Worm (Caenorhabditis elegans) whole organism, midembryonic: ENCODE results near the gene ifet-1.

Experiments used
- T22C8.4 ChIP-seq: fragments of 200-800 bp; sonication (Bioruptor generic); IDR thresholded peaks from 2 replicates; pipeline ENCODE4 v1.3.6; 2022; ENCODE audit warnings: missing genetic modification characterization, missing compliant biosample characterization
- cog-1 ChIP-seq: sonication (generic microtip); optimal IDR thresholded peaks from 2 replicates; lab custom pipeline; 2016; ENCODE audit warnings: missing genetic modification characterization, missing compliant biosample characterization
- flt-1 ChIP-seq: fragments of 200-800 bp; sonication (Bioruptor generic); IDR thresholded peaks from 2 replicates; pipeline ENCODE4 v1.3.6; 2022; ENCODE audit warnings: missing genetic modification characterization, missing compliant biosample characterization
- klf-2 ChIP-seq: fragments of 200-800 bp; sonication (Bioruptor generic); conservative IDR thresholded peaks from 2 replicates; pipeline ENCODE4 v1.3.6; 2022; ENCODE audit warnings: missing genetic modification reagents, missing genetic modification characterization, missing compliant biosample characterization
- med-1 ChIP-seq: sonication (generic microtip); optimal IDR thresholded peaks from 2 replicates; lab custom pipeline; 2017; ENCODE audit warnings: missing genetic modification characterization, mild to moderate bottlenecking, missing compliant biosample characterization, antibody characterized with exemption, missing genetic modification reagents; ENCODE audit not compliant: insufficient read depth
- ref-1 ChIP-seq: fragments of 200-800 bp; sonication (Bioruptor generic); conservative IDR thresholded peaks from 2 replicates; pipeline ENCODE4 v1.3.6; 2022; ENCODE audit warnings: missing genetic modification reagents, missing genetic modification characterization, missing compliant biosample characterization
- tab-1 ChIP-seq: fragments of 200-800 bp; sonication (Bioruptor generic); IDR thresholded peaks from 2 replicates; pipeline ENCODE4 v1.3.6; 2022; ENCODE audit warnings: missing genetic modification characterization, missing compliant biosample characterization
- ztf-23 ChIP-seq: fragments of 200-800 bp; sonication (Bioruptor generic); IDR thresholded peaks from 2 replicates; pipeline ENCODE4 v1.3.6; 2022; ENCODE audit warnings: missing genetic modification reagents, missing genetic modification characterization, missing compliant biosample characterization
- ztf-29 ChIP-seq: fragments of 200-800 bp; sonication (Bioruptor generic); IDR thresholded peaks from 2 replicates; pipeline ENCODE4 v1.3.6; 2022; ENCODE audit warnings: missing genetic modification reagents, missing genetic modification characterization, missing compliant biosample characterization

DNA sequence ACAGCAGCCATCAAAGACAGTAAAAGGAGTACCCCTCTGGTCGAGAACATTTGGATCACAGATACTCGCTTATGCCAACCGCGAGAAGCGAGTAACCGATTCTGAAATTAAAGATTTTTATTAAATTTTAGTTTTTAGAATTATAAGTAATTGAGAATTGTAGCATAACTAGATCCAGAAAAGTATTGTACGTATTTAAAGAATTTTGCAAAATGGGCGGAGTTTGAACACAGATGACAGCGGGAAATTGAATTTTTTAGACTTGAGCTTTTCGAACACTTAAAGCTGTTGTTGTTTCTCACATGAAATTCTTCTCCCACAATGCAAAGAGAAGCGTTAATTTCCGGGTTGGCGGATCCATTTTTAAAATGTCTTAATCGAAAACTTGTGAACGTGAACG lies 2.5 kb upstream of the ifet-1 start, which contains the start of gene ins-17:
- TF ChIP-seq flt-1 (GFP tag; lab: Robert Waterston, UW) = no peak
- no peak for TF ChIP-seq ztf-23
- no peak for TF ChIP-seq med-1 (GFP tag; lab: Kevin White, UChicago)
- TF ChIP-seq ref-1 (GFP tag; lab: Robert Waterston, UW) = no peak
- no peak for TF ChIP-seq ztf-29 (GFP tag; lab: Robert Waterston, UW)
- TF ChIP-seq klf-2 = no peak
- TF ChIP-seq cog-1 (tag; lab: Kevin White, UChicago) = no peak
- no peak for TF ChIP-seq T22C8.4 (GFP tag; lab: Robert Waterston, UW)
- no peak for TF ChIP-seq tab-1 (GFP tag; lab: Robert Waterston, UW)
